Worm (Caenorhabditis elegans): ENCODE data around the gene W09D10.5.

DNA sequence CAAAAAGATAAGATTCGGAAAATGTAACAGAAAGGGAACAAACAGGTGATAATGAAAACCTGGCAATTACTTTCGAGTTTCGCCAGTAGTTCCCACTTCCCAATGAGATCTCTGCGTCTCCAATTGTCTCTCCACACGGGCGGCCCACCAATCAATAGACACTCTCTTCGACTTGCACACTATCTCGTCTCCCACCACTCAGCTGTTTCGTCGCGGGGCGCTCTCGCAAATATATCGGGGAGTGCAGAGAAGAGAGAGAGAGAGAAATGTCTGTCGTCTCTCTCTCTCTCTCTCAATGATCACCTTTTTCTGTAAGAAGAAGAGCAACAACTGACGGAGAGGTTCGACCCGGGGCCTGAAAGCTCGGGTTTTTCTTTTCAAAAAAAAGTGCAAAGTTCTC is 8.8 kb upstream of the W09D10.5 start:
- TF ChIP-seq tbx-2 (tag; optimal IDR thresholded peaks at IDR 0.05) (peak; percentile 33), lin-39 (tag; optimal IDR thresholded peaks at IDR 0.05) (peak; percentile 86), snpc-4 (tag; optimal IDR thresholded peaks at IDR 0.05) (peak; percentile 50)
